Worm (Caenorhabditis elegans) whole organism, midembryonic: ENCODE results near the gene C01B10.11.

ENCODE experiments used
- T22C8.4 ChIP-seq: fragments of 200-800 bp; sonication (Bioruptor generic); IDR thresholded peaks from 2 replicates; pipeline ENCODE4 v1.3.6; 2022; ENCODE audit warnings: missing genetic modification characterization, missing compliant biosample characterization
- cog-1 ChIP-seq: sonication (generic microtip); optimal IDR thresholded peaks from 2 replicates; lab custom pipeline; 2016; ENCODE audit warnings: missing genetic modification characterization, missing compliant biosample characterization
- flt-1 ChIP-seq: fragments of 200-800 bp; sonication (Bioruptor generic); IDR thresholded peaks from 2 replicates; pipeline ENCODE4 v1.3.6; 2022; ENCODE audit warnings: missing genetic modification characterization, missing compliant biosample characterization
- klf-2 ChIP-seq: fragments of 200-800 bp; sonication (Bioruptor generic); conservative IDR thresholded peaks from 2 replicates; pipeline ENCODE4 v1.3.6; 2022; ENCODE audit warnings: missing genetic modification reagents, missing genetic modification characterization, missing compliant biosample characterization
- med-1 ChIP-seq: sonication (generic microtip); optimal IDR thresholded peaks from 2 replicates; lab custom pipeline; 2017; ENCODE audit warnings: missing genetic modification characterization, mild to moderate bottlenecking, missing compliant biosample characterization, antibody characterized with exemption, missing genetic modification reagents; ENCODE audit not compliant: insufficient read depth
- ref-1 ChIP-seq: fragments of 200-800 bp; sonication (Bioruptor generic); conservative IDR thresholded peaks from 2 replicates; pipeline ENCODE4 v1.3.6; 2022; ENCODE audit warnings: missing genetic modification reagents, missing genetic modification characterization, missing compliant biosample characterization
- tab-1 ChIP-seq: fragments of 200-800 bp; sonication (Bioruptor generic); IDR thresholded peaks from 2 replicates; pipeline ENCODE4 v1.3.6; 2022; ENCODE audit warnings: missing genetic modification characterization, missing compliant biosample characterization
- ztf-23 ChIP-seq: fragments of 200-800 bp; sonication (Bioruptor generic); IDR thresholded peaks from 2 replicates; pipeline ENCODE4 v1.3.6; 2022; ENCODE audit warnings: missing genetic modification reagents, missing genetic modification characterization, missing compliant biosample characterization
- ztf-29 ChIP-seq: fragments of 200-800 bp; sonication (Bioruptor generic); IDR thresholded peaks from 2 replicates; pipeline ENCODE4 v1.3.6; 2022; ENCODE audit warnings: missing genetic modification reagents, missing genetic modification characterization, missing compliant biosample characterization

C01B10.11 gene

DNA sequence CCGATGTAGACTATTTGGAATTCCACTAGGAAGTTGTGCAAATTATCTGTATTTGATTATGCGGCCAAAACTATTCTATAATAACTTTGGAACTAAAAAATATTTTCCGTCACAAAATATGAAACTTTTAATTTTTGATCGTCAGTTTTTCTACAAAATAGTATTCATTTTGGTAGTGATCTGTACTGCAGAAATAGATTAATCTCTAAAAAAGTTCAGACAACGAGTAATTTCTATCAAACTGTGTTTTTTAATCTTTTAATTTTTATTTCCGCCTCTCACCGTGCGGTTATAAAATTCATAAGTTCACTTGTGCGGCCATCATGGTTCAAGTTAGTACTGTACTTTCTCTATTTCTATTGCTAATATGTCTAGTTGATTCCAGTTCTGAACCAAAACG, 19.5 kb upstream of the C01B10.11 start, which contains the start of gene C01B10.7:
Gene C01B10.7, plus strand, starts transcription at position 301 of the 400 bp plus-strand sequence.
- TF ChIP-seq T22C8.4 (GFP tag; lab: Robert Waterston, UW) = no peak
- TF ChIP-seq ztf-23 (GFP tag; lab: Robert Waterston, UW) = no peak

DNA sequence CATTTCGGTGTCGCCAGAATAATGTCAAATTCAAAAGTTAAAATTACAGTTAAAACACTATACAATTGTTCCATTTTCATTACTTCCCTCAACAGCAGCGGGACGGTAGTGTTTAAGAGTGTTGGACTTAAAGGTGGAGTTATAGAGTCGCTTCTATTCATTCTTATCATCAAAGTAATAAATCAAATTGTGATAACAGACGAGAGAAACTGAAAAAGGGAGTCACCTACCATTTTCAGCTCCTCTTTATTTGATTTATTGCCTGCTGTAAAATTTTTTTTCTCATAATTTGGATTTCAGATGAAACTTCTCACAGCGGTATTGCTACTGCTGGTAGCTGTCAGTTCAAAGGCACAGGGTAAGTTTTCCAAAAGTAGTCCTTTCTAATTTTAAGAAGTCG, 17.9 kb upstream of the C01B10.11 start, which contains the start of gene C01B10.6:
Gene C01B10.6, plus strand, starts transcription at position 301 of the 400 bp plus-strand sequence.
- TF ChIP-seq ztf-29 (GFP tag; lab: Robert Waterston, UW) (no peak), flt-1 (GFP tag; lab: Robert Waterston, UW) (no peak), med-1 (GFP tag; lab: Kevin White, UChicago) (no peak), ztf-23 (GFP tag; lab: Robert Waterston, UW) (no peak), cog-1 (no peak), T22C8.4 (GFP tag; lab: Robert Waterston, UW) (no peak), ref-1 (no peak), tab-1 (GFP tag; lab: Robert Waterston, UW) (no peak), klf-2 (no peak)

DNA sequence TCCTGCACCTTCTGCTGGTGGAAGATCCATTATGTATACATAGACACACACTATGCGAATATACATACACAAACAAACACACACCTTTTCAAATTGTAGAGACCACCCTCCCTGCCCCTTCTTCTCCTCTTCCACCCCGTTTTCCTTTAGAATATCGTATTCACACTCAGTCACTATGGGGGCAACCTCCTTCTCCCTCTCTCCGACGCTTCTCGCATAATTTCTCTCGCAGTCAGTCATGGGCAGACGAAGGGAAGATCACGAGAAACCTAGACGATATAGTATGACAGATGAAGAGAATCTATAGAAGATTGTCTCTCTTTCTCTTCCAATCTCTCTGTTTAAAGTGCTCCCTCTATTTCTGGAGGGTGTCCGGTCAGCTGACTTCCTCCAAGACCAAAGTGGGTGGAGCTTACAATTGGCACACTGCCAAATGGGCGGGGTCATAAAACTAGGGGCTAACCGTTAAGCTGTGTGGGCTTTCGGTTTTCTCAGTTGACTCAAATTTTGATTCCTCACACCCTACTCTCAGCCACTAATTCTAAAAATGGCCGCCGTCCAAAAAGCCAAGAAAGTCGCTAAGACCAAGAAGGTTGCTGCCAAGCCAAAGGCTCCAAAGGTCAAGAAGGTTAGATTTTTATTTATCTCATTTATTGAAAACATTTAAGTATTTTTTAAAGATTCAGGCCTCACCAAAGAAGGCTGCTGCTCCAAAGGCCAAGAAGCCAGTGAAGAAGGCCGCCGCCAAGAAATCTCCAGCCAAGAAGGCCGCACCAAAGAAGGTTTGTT, 11.7 kb upstream of the C01B10.11 start, which contains the start of gene hil-7:
Gene hil-7, plus strand, starts transcription at position 446 of the 789 bp plus-strand sequence.
- no peak for TF ChIP-seq med-1 (GFP tag; lab: Kevin White, UChicago)
- 0 out of 2 replicates have a peak, but pooled peaks have one; percentile 12 for TF ChIP-seq ref-1
- TF ChIP-seq ztf-29 (GFP tag; lab: Robert Waterston, UW) = peak; percentile 30; the same call in 1 of the 2 replicates
- TF ChIP-seq flt-1 (GFP tag; lab: Robert Waterston, UW) = no peak; the same call in 1 of the 2 replicates
- TF ChIP-seq ztf-23 (GFP tag; lab: Robert Waterston, UW) = peak; percentile 62
- no peak for TF ChIP-seq klf-2
- peak; percentile 74 for TF ChIP-seq cog-1
- TF ChIP-seq T22C8.4 (GFP tag; lab: Robert Waterston, UW) = no peak
- TF ChIP-seq tab-1 (GFP tag; lab: Robert Waterston, UW) = 0 out of 2 replicates have a peak, but pooled peaks have one; percentile 36

DNA sequence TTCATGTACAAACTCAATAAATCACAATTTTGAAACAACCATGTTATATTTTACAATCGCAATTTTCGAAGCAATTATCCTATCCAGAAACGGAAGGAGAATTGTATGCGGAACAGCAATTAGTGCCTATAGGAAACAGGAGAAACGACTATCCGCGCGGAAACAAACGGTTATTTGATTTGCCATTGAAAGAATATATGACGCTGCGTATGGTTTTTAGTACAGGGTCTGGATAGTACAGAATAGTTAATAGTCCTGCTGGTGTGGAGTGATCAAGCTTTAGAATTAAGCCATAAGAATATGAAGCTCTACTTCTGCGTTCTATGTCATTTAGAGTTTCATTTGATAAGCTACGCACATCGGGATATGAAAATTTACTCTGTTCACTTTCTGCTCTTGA, 10.9 kb upstream of the C01B10.11 start:
- TF ChIP-seq cog-1 (no peak), ztf-29 (GFP tag; lab: Robert Waterston, UW) (no peak), flt-1 (GFP tag; lab: Robert Waterston, UW) (no peak), tab-1 (GFP tag; lab: Robert Waterston, UW) (no peak), med-1 (GFP tag; lab: Kevin White, UChicago) (no peak), ref-1 (no peak)

DNA sequence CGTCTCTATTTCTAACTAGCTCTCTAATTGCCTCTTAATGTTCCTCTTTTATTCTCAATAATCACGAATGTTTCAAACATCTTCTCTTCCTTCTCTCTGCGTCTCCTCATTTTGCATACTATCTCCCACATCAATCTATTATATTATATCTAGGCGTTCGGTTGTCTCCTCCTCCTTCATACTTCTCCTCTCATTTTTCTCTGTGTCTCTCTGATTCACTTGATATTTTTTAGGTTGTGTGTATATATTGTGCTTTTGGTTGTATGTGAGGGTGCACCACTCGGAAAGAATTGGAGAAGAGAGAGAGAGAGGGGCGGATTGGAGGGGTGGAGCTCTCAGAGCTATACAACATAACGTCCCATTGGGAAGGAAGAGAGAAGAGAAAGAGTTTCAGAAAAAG, 9.2 kb upstream of the C01B10.11 start:
- TF ChIP-seq T22C8.4 (GFP tag; lab: Robert Waterston, UW) (no peak), ztf-23 (GFP tag; lab: Robert Waterston, UW) (peak; percentile 62), cog-1 (peak; percentile 86), ztf-29 (GFP tag; lab: Robert Waterston, UW) (no peak), flt-1 (GFP tag; lab: Robert Waterston, UW) (0 out of 2 replicates have a peak, but pooled peaks have one; percentile 37), tab-1 (GFP tag; lab: Robert Waterston, UW) (0 out of 2 replicates have a peak, but pooled peaks have one; percentile 19), klf-2 (no peak)

DNA sequence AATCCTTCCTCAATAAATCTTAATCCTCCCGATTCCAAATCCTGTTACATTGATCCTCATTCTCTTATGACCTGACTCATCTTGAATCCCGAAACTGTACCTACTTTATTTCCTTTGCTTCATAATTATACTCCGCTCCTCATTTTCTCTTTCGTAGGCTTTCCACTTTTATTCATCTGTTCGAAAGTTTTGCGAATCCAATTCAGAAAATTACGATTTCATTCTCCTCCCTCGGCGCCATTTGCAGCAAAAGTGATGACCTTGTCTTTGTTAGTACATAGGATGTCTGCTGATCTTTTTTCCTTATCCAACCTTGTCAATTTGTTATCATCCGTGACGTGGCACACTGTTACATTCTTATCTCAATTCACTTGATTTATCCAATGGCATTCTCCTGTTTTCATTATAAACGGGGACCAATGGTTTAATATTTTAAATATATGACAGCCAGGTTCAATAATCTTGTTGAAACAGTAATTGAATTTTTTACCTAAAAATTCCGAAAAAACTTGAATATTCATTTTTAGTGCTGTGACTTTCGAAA, 5.2 kb upstream of the C01B10.11 start:
- no peak for TF ChIP-seq cog-1
- TF ChIP-seq ref-1 = no peak
- TF ChIP-seq ztf-23 (GFP tag; lab: Robert Waterston, UW) = no peak
- no peak for TF ChIP-seq ztf-29 (GFP tag; lab: Robert Waterston, UW)
- TF ChIP-seq med-1 (GFP tag; lab: Kevin White, UChicago) = no peak
- no peak for TF ChIP-seq flt-1 (GFP tag; lab: Robert Waterston, UW)
- no peak for TF ChIP-seq T22C8.4 (GFP tag; lab: Robert Waterston, UW)
- no peak for TF ChIP-seq tab-1 (GFP tag; lab: Robert Waterston, UW)
- no peak for TF ChIP-seq klf-2

DNA sequence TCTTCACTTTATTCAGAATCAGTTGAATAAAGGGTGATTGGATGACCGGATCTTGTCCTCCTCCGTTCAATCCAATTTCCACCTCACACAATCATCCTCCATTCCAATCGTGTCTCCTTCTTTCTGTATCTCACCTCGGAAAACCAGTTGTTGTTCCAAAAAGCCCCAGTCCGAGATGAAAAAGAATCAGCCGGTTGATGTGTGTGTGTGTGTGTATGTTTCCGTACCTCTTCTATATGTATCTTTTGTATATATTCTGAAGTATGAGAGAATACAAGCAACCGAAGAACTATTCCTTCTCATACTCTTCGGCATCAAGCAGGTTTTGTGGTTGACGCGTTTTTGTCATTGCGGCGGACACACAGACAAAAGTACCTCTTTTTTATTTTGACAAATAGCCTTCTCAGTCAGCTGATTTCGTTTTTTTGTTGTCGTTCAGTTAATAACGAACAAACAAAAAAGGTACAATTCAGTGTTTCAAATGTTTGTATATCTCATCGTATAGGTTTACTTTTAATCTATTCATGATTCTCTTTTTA, 4.0 kb upstream of the C01B10.11 start:
- TF ChIP-seq tab-1 (GFP tag; lab: Robert Waterston, UW) = no peak
- no peak for TF ChIP-seq ztf-23 (GFP tag; lab: Robert Waterston, UW)
- TF ChIP-seq cog-1 = no peak
- TF ChIP-seq flt-1 (GFP tag; lab: Robert Waterston, UW) = no peak
- no peak for TF ChIP-seq ref-1
- TF ChIP-seq med-1 (GFP tag; lab: Kevin White, UChicago) = no peak
- no peak for TF ChIP-seq klf-2
- no peak for TF ChIP-seq T22C8.4 (GFP tag; lab: Robert Waterston, UW)
- TF ChIP-seq ztf-29 (GFP tag; lab: Robert Waterston, UW) = no peak

DNA sequence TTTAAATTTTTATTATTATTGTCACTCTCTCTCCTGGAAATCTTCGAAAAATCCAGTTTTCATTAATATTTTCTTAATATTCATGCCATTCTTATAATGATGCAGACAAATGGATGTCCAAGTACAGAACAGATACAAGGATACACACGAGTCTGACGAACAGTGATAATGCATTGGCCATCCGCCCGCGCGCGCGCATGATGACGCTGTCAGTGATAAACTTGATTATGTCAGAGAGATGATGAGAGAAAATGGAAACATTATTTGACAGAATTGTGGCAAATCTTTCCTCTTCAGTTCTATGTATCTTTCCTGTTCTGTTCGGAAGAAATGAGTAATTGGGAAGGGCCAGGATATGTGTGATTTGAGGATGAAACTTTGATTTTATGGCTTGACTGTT, 2.0 kb upstream of the C01B10.11 start:
- TF ChIP-seq ztf-23 (GFP tag; lab: Robert Waterston, UW) (no peak), ztf-29 (GFP tag; lab: Robert Waterston, UW) (no peak), cog-1 (no peak), med-1 (GFP tag; lab: Kevin White, UChicago) (no peak), T22C8.4 (GFP tag; lab: Robert Waterston, UW) (no peak), klf-2 (no peak), tab-1 (GFP tag; lab: Robert Waterston, UW) (no peak), flt-1 (GFP tag; lab: Robert Waterston, UW) (no peak), ref-1 (no peak)

DNA sequence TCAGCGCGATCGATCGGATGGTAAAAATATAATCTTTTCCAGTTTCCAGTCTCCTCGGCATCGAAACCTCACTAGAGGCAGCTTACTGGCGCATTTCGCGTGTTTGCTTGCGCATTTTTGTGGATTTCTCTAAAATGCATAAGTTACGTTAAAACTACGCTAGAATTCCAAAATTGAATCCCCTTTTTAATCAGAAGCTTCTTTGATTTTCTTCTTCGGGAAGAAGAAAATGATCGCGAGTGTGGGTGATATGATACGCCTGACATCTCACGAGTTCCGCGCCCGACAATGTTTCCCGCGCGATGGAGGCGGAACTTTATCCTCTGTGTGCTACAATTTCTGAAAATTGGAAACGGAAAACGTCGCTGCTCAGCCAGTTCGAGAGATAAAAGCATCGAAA, 6.6 kb downstream of the C01B10.11 start:
- TF ChIP-seq klf-2 (no peak), med-1 (GFP tag; lab: Kevin White, UChicago) (no peak), flt-1 (GFP tag; lab: Robert Waterston, UW) (no peak), T22C8.4 (GFP tag; lab: Robert Waterston, UW) (no peak), ref-1 (no peak), tab-1 (GFP tag; lab: Robert Waterston, UW) (no peak)
